Fruit fly (Drosophila melanogaster): Measurements from ENCODE around the gene Lar.

Lar gene

DNA sequence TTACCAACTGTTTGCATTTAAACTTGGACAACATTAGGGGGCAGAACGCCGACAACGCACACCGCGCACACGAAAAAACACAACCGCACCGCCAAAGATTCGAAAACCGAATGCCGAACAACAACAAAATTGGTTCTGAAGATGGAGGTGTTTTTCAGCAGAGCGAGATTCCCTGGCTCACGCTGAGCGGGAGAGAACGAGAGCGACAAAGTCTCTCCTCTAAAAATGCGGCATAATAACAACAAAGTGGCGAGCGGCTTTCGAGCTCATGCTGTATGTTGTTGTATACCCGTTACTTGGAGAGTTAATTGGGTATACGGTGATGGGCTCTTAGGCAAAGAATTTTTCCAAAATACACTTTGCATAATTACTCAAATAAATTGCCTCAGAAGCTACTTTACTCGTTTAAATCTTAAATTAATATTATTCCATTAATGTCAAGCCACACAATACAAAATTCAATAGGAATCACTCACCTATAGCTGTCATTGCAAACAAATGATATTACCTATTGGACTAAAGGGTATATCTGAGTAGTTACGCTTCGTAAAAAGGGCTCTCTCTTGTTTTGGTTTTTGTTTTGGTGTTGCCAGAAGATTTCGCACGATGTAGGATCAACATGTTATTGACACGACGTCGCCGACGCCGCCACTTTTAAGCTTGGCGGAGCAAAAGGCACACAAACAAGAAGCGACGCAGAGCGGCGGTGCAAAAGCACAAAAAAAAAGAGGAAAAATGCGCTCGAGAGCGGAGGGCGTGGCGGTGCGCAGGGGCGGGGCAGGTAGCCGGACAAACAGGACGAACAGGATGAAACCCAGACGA, 13.7 kb upstream of the Lar start (continued):
- TF ChIP-seq Myb (GFP tag; optimal IDR thresholded peaks at IDR 0.05) (peak; percentile 25), CG9437 (GFP tag; optimal IDR thresholded peaks at IDR 0.05) (peak; percentile 2), CG18599 (GFP tag; optimal IDR thresholded peaks at IDR 0.05) (peak; percentile 87), Neu2 (GFP tag; optimal IDR thresholded peaks at IDR 0.05; ENCODE audit: borderline replicate concordance) (no peak), dmrt11E (tag; optimal IDR thresholded peaks at IDR 0.05) (peak; percentile 48), ro (GFP tag; IDR thresholded peaks at IDR 0.05) (no peak), Jarid2 (GFP tag; optimal IDR thresholded peaks at IDR 0.05) (no peak), Kr (GFP tag; optimal IDR thresholded peaks at IDR 0.05) (no peak), peb (GFP tag; IDR thresholded peaks at IDR 0.05) (no peak), sens-2 (GFP tag; IDR thresholded peaks at IDR 0.05) (no peak), fd102C (GFP tag; optimal IDR thresholded peaks at IDR 0.05) (no peak), CG10274 (GFP tag; optimal IDR thresholded peaks at IDR 0.05) (peak; percentile 47), Aef1 (GFP tag; IDR thresholded peaks at IDR 0.05) (peak; percentile 65), tx (GFP tag; optimal IDR thresholded peaks at IDR 0.05) (peak; percentile 26), CG17361 (GFP tag; IDR thresholded peaks at IDR 0.05) (peak; percentile 62), ken (GFP tag; IDR thresholded peaks at IDR 0.05) (peak; percentile 28; the same call in 1 of the 3 replicates), bsh (GFP tag; optimal IDR thresholded peaks at IDR 0.05) (peak; percentile 70 to 89), hkb (optimal IDR thresholded peaks at IDR 0.05) (no peak), hkb (GFP tag; IDR thresholded peaks at IDR 0.05) (peak; percentile 72), Med (GFP tag) (peak; percentile 73), CG11504 (tag; optimal IDR thresholded peaks at IDR 0.05) (peak; percentile 80), CG10431 (GFP tag; optimal IDR thresholded peaks at IDR 0.05) (no peak), C15 (GFP tag; IDR thresholded peaks at IDR 0.05) (no peak), CG4404 (GFP tag; IDR thresholded peaks at IDR 0.05) (peak; percentile 48), CG10543 (GFP tag; optimal IDR thresholded peaks at IDR 0.05) (peak; percentile 52), CG4360 (GFP tag; IDR thresholded peaks at IDR 0.05) (peak; percentile 94), CG16813 (GFP tag; IDR thresholded peaks at IDR 0.05; ENCODE audit: partially characterized antibody) (no peak), CG12659 (GFP tag; optimal IDR thresholded peaks at IDR 0.05) (peak; percentile 66), CG11723 (GFP tag; optimal IDR thresholded peaks at IDR 0.05) (peak; percentile 24), pfk (GFP tag; optimal IDR thresholded peaks at IDR 0.05) (peak; percentile 60), CG4707 (GFP tag; optimal IDR thresholded peaks at IDR 0.05) (no peak), CG34224 (GFP tag; IDR thresholded peaks at IDR 0.05; ENCODE audit: partially characterized antibody) (no peak; the same call in 2 of the 3 replicates), CG12071 (GFP tag; optimal IDR thresholded peaks at IDR 0.05) (peak; percentile 35), gro (GFP tag; optimal IDR thresholded peaks at IDR 0.05) (peak; percentile 73), CG13296 (GFP tag; optimal IDR thresholded peaks at IDR 0.05) (peak; percentile 72), wek (GFP tag; optimal IDR thresholded peaks at IDR 0.05) (no peak), dm (GFP tag; optimal IDR thresholded peaks at IDR 0.05) (no peak), trh (GFP tag; optimal IDR thresholded peaks at IDR 0.05) (no peak), CG9215 (GFP tag; IDR thresholded peaks at IDR 0.05) (peak; percentile 63), CG12299 (tag; optimal IDR thresholded peaks at IDR 0.05) (peak; percentile 66), nmo (GFP tag; optimal IDR thresholded peaks at IDR 0.05) (peak; percentile 52), aop (GFP tag; IDR thresholded peaks at IDR 0.05) (0 out of 2 replicates have a peak, but pooled peaks have one; percentile 42), CG2712 (tag; optimal IDR thresholded peaks at IDR 0.05) (peak; percentile 72), Camta (GFP tag; optimal IDR thresholded peaks at IDR 0.05) (peak; percentile 63), twi (tag; optimal IDR thresholded peaks at IDR 0.05) (peak; percentile 66), Sox102F (GFP tag; optimal IDR thresholded peaks at IDR 0.05) (peak; percentile 65), Sin3A (optimal IDR thresholded peaks at IDR 0.05) (no peak), CG10366 (GFP tag; IDR thresholded peaks at IDR 0.05) (peak; percentile 52), HmgZ (tag; optimal IDR thresholded peaks at IDR 0.05) (peak; percentile 43)

All from whole organism, embryonic.